Worm (Caenorhabditis elegans) whole organism, early embryonic: ENCODE data around the gene tag-280.

Experiments used
- B0310.2 ChIP-seq: sonication (generic microtip); optimal IDR thresholded peaks from 2 replicates; lab custom pipeline; 2016; ENCODE audit warnings: mild to moderate bottlenecking, missing genetic modification characterization, missing compliant biosample characterization
- ama-1 ChIP-seq: fragments of 150-350 bp; optimal IDR thresholded peaks from 2 replicates; lab custom pipeline; 2014
- ceh-36 ChIP-seq: sonication (generic microtip); optimal IDR thresholded peaks from 2 replicates; lab custom pipeline; 2016; ENCODE audit warnings: missing genetic modification characterization, inconsistent platforms, missing compliant biosample characterization
- ets-7 ChIP-seq: sonication (generic microtip); optimal IDR thresholded peaks from 2 replicates; lab custom pipeline; 2016; ENCODE audit warnings: missing genotype, missing genetic modification characterization, missing compliant biosample characterization
- flt-1 ChIP-seq: fragments of 200-800 bp; sonication (Bioruptor generic); IDR thresholded peaks from 2 replicates; pipeline ENCODE4 v1.3.6; 2022; ENCODE audit warnings: missing genetic modification characterization, missing compliant biosample characterization
- hmbx-1 ChIP-seq: sonication (generic microtip); optimal IDR thresholded peaks from 2 replicates; lab custom pipeline; 2016; ENCODE audit warnings: mild to moderate bottlenecking, missing genetic modification characterization, missing compliant biosample characterization
- hmg-4 ChIP-seq: fragments of 200-800 bp; sonication (Bioruptor generic); optimal IDR thresholded peaks from 2 replicates; lab custom pipeline; 2018; ENCODE audit warnings: mild to moderate bottlenecking, missing genetic modification characterization, missing compliant biosample characterization
- hnd-1 ChIP-seq: sonication (generic microtip); optimal IDR thresholded peaks from 2 replicates; lab custom pipeline; 2016; ENCODE audit warnings: missing genetic modification characterization, missing compliant biosample characterization
- pes-1 ChIP-seq: fragments of 200-800 bp; sonication (Bioruptor generic); IDR thresholded peaks from 2 replicates; pipeline ENCODE4 v1.3.6; 2022; ENCODE audit warnings: missing genetic modification reagents, missing genetic modification characterization, missing compliant biosample characterization
- scrt-1 ChIP-seq: fragments of 200-800 bp; sonication (Bioruptor generic); IDR thresholded peaks from 2 replicates; pipeline ENCODE4 v1.3.6; 2022; ENCODE audit warnings: missing genetic modification characterization, missing compliant biosample characterization
- sea-1 ChIP-seq: fragments of 200-800 bp; sonication (Bioruptor generic); conservative IDR thresholded peaks from 2 replicates; pipeline ENCODE4 v1.3.6; 2022; ENCODE audit warnings: missing genetic modification characterization, missing compliant biosample characterization
- tbx-11 ChIP-seq: fragments of 200-800 bp; sonication (Bioruptor generic); IDR thresholded peaks from 2 replicates; pipeline ENCODE4 v1.3.6; 2022; ENCODE audit warnings: missing genetic modification characterization, missing compliant biosample characterization
- tra-4 ChIP-seq: sonication (generic microtip); optimal IDR thresholded peaks from 2 replicates; lab custom pipeline; 2017; ENCODE audit warnings: missing genetic modification characterization, missing compliant biosample characterization

DNA sequence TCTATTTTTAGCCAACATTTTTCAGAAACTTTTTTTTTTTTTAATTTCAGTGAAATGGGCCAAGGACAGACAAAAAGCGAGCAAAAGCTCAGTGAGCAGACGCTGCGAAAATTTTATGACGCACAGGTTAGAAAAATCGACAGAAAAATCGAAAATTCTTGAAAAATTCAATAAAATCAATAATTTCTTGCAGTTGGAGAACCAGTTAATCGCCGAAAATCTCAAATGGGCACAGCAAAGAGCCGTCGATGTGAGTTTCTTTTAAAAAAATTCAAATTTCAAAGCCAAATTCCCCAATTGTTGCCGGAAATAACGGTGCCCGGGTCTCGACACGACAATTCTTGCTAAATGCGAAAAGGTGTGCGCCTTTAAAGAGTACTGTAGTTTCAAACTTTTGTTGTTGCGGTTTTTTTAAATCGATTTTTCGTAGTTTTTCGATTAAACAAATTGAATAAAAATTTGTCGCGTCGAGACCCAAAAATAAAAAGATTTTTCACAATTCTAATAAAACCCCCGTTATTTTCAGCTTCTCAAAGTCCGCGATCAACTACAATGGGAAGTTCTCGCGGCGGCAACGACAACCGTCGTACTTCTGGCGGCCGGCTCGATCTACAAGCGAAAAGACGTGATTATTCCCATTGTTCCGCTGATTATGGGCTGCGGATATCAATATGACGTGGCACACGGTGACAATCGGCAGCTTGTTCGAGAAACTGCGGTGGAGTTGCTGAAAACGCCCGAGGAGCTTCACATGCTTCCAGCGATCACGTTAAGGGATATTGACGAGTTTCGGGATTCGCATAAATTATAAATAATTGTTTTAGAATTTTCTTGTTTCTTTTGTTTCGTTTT is at the start of gene tag-280:
- no peak for TF ChIP-seq hmbx-1 (tag; lab: Kevin White, UChicago)
- TF ChIP-seq pes-1 (GFP tag; lab: Robert Waterston, UW): no peak
- no peak for TF ChIP-seq ama-1 (lab: Kevin White, UChicago)
- TF ChIP-seq flt-1 (GFP tag; lab: Robert Waterston, UW): no peak
- TF ChIP-seq ceh-36 (tag; lab: Kevin White, UChicago): no peak
- TF ChIP-seq tra-4 (tag; lab: Kevin White, UChicago): no peak
- TF ChIP-seq sea-1 (GFP tag; lab: Robert Waterston, UW): no peak
- TF ChIP-seq ets-7 (tag; lab: Kevin White, UChicago): no peak
- no peak for TF ChIP-seq tbx-11
- no peak for TF ChIP-seq B0310.2
- no peak for TF ChIP-seq hmg-4 (GFP tag; lab: Kevin White, UChicago)
- TF ChIP-seq hnd-1 (tag; lab: Kevin White, UChicago): no peak
- no peak for TF ChIP-seq scrt-1 (GFP tag; lab: Robert Waterston, UW)
